Worm (Caenorhabditis elegans): ENCODE data around the gene clec-179.

clec-179 gene

ce11 chrIV:7158161-7158560 is 26.3 kb downstream of the clec-179 start:
- no peak for TF ChIP-seq bed-2 (GFP tag; IDR thresholded peaks at IDR 0.05)
- TF ChIP-seq nhr-179 (tag; optimal IDR thresholded peaks at IDR 0.05): no peak
- TF ChIP-seq C06A6.2 (GFP tag; conservative IDR thresholded peaks at IDR 0.05): no peak
- no peak for TF ChIP-seq K11D2.4 (GFP tag; IDR thresholded peaks at IDR 0.05)
- TF ChIP-seq ama-1 (optimal IDR thresholded peaks at IDR 0.05): no peak
- TF ChIP-seq ama-1 (GFP tag; optimal IDR thresholded peaks at IDR 0.05): no peak
- no peak for TF ChIP-seq ekl-4 (GFP tag; IDR thresholded peaks at IDR 0.05)
- TF ChIP-seq pha-4 (tag; optimal IDR thresholded peaks at IDR 0.05): no peak
- no peak for TF ChIP-seq ztf-28 (GFP tag; IDR thresholded peaks at IDR 0.05)
- no peak for TF ChIP-seq Y95B8A.8 (GFP tag; IDR thresholded peaks at IDR 0.05)
- TF ChIP-seq F23B12.7 (tag; optimal IDR thresholded peaks at IDR 0.05; ENCODE audit: insufficient read depth): no peak
- TF ChIP-seq Y53F4B.3 (GFP tag; IDR thresholded peaks at IDR 0.05): no peak
- no peak for TF ChIP-seq F57A8.1 (GFP tag; optimal IDR thresholded peaks at IDR 0.05)
- no peak for TF ChIP-seq lin-54 (GFP tag; optimal IDR thresholded peaks at IDR 0.05)
- no peak for TF ChIP-seq lin-40 (tag; optimal IDR thresholded peaks at IDR 0.05)

- TF ChIP-seq attf-3 (GFP tag; conservative IDR thresholded peaks at IDR 0.05): no peak
- TF ChIP-seq hmg-1.2 (GFP tag; IDR thresholded peaks at IDR 0.05): no peak
- no peak for TF ChIP-seq egrh-3 (GFP tag; IDR thresholded peaks at IDR 0.05)
Measured at ce11 chrIV:7156356-7156755, 28.1 kb downstream of the clec-179 start, which contains the start of gene maph-9. Gene maph-9 (plus strand): TSS chrIV:7156628.

ce11 chrIV:7154356-7154755 is 30.1 kb downstream of the clec-179 start, which contains the start of gene C34D4.2:
Gene C34D4.2 (plus strand): TSS chrIV:7154656.
- TF ChIP-seq K11D2.4 (GFP tag; IDR thresholded peaks at IDR 0.05): no peak
- TF ChIP-seq let-526 (GFP tag; IDR thresholded peaks at IDR 0.05): no peak
- no peak for TF ChIP-seq lsy-27 (tag; optimal IDR thresholded peaks at IDR 0.05; ENCODE audit: borderline replicate concordance, insufficient read depth)
- no peak for TF ChIP-seq lag-1 (GFP tag; IDR thresholded peaks at IDR 0.05)
- TF ChIP-seq C17E4.6 (GFP tag; IDR thresholded peaks at IDR 0.05): no peak
- no peak for TF ChIP-seq pha-4 (tag; optimal IDR thresholded peaks at IDR 0.05)
- TF ChIP-seq C06A6.2 (GFP tag; conservative IDR thresholded peaks at IDR 0.05): no peak
- no peak for TF ChIP-seq Y79H2A.3 (GFP tag; conservative IDR thresholded peaks at IDR 0.05)
- no peak for TF ChIP-seq Y56A3A.18 (GFP tag; IDR thresholded peaks at IDR 0.05)
- TF ChIP-seq D2030.7 (GFP tag; IDR thresholded peaks at IDR 0.05): no peak
- no peak for TF ChIP-seq ceh-27 (GFP tag; optimal IDR thresholded peaks at IDR 0.05)
- TF ChIP-seq ceh-40 (GFP tag; IDR thresholded peaks at IDR 0.05): no peak
- TF ChIP-seq unc-62 (GFP tag; optimal IDR thresholded peaks at IDR 0.05): no peak
- TF ChIP-seq K12H6.12 (tag; optimal IDR thresholded peaks at IDR 0.05): no peak
- TF ChIP-seq lin-40 (tag; optimal IDR thresholded peaks at IDR 0.05): no peak
- no peak for TF ChIP-seq sea-2 (GFP tag; IDR thresholded peaks at IDR 0.05)
- TF ChIP-seq Y67H2A.10 (GFP tag; conservative IDR thresholded peaks at IDR 0.05): no peak
- TF ChIP-seq xnd-1 (tag; optimal IDR thresholded peaks at IDR 0.05): no peak

- no peak for TF ChIP-seq attf-5 (GFP tag; optimal IDR thresholded peaks at IDR 0.05)
- TF ChIP-seq Y53G8AR.9 (GFP tag; conservative IDR thresholded peaks at IDR 0.05): no peak
- TF ChIP-seq Y79H2A.3 (GFP tag; conservative IDR thresholded peaks at IDR 0.05): no peak
- no peak for TF ChIP-seq unc-130 (GFP tag; optimal IDR thresholded peaks at IDR 0.05)
- TF ChIP-seq D2030.7 (GFP tag; IDR thresholded peaks at IDR 0.05): no peak
- TF ChIP-seq sdz-38 (tag; optimal IDR thresholded peaks at IDR 0.05): no peak
- TF ChIP-seq nfya-1 (tag; optimal IDR thresholded peaks at IDR 0.05; ENCODE audit: borderline replicate concordance, insufficient read depth): no peak
- no peak for TF ChIP-seq aptf-3 (GFP tag; IDR thresholded peaks at IDR 0.05)
- TF ChIP-seq Y53F4B.3 (GFP tag; IDR thresholded peaks at IDR 0.05): no peak
- TF ChIP-seq B0261.1 (tag; optimal IDR thresholded peaks at IDR 0.05): no peak
- TF ChIP-seq sea-2 (GFP tag; IDR thresholded peaks at IDR 0.05): no peak
Measured at ce11 chrIV:7153362-7153761, 31.1 kb downstream of the clec-179 start, which contains the start of gene C34D4.3. Gene C34D4.3 (plus strand): TSS chrIV:7153662.
